Fruit fly (Drosophila melanogaster): ENCODE results near the gene Atg16.

Gene Atg16

DNA sequence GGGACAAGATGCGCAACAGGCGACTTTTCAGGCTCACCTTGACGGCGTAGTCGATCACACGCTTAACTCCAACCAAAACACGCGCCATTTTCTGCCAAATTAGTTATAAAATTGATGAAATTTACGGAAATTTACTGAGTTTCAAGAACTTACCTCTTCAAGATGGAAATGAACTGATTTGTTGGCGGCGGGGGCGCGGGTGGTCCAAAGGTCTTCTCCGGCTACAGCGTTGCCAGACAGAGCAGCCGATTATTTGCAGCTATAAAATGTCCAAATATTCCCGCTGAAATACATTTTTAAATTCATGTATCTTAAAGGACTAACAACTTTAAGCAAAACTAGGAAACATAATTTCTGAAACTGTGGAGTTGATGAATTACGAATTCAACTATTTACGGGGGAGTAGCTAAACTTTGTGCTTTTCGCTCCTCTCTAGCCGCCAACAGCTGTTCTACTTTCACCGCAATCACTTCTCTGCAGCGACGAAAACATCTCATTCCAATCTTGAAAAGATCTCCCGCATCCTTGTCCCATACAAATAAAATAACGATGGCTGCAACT lies 32.1 kb downstream of the Atg16 start, which contains the start of the genes Etfb and CG7789 (continued):
- TF ChIP-seq nom (GFP tag; optimal IDR thresholded peaks at IDR 0.05) (peak; percentile 99), tap (tag; optimal IDR thresholded peaks at IDR 0.05) (no peak), oc (tag; optimal IDR thresholded peaks at IDR 0.05) (no peak), ems (GFP tag; optimal IDR thresholded peaks at IDR 0.05) (peak; percentile 65), CG17385 (GFP tag; optimal IDR thresholded peaks at IDR 0.05) (no peak), onecut (GFP tag; IDR thresholded peaks at IDR 0.05) (peak; percentile 57), ci (GFP tag; IDR thresholded peaks at IDR 0.05) (peak; percentile 88), CG6654 (GFP tag; optimal IDR thresholded peaks at IDR 0.05) (peak; percentile 21), CG8359 (GFP tag; optimal IDR thresholded peaks at IDR 0.05; ENCODE audit: borderline replicate concordance) (no peak), CG14710 (tag; optimal IDR thresholded peaks at IDR 0.05) (peak; percentile 61), CG9215 (GFP tag; IDR thresholded peaks at IDR 0.05) (peak; percentile 75), stwl (tag; optimal IDR thresholded peaks at IDR 0.05) (peak; percentile 11), CG1832 (GFP tag; optimal IDR thresholded peaks at IDR 0.05) (no peak), CG15073 (GFP tag; optimal IDR thresholded peaks at IDR 0.05) (no peak), bowl (GFP tag; IDR thresholded peaks at IDR 0.05) (peak; percentile 37; the same call in 1 of the 2 replicates), zf30C (GFP tag; optimal IDR thresholded peaks at IDR 0.05) (no peak), CG16863 (GFP tag; optimal IDR thresholded peaks at IDR 0.05) (peak; percentile 64), ewg (GFP tag; optimal IDR thresholded peaks at IDR 0.05) (peak; percentile 44), Myb (GFP tag; optimal IDR thresholded peaks at IDR 0.05) (peak; percentile 78), CG31388 (GFP tag; optimal IDR thresholded peaks at IDR 0.05) (no peak), Lim3 (GFP tag; IDR thresholded peaks at IDR 0.05) (no peak), sc (optimal IDR thresholded peaks at IDR 0.05) (no peak), sc (GFP tag; optimal IDR thresholded peaks at IDR 0.05) (no peak), maf-S (GFP tag; optimal IDR thresholded peaks at IDR 0.05) (peak; percentile 65), Dp (GFP tag; optimal IDR thresholded peaks at IDR 0.05) (peak; percentile 56), pnt (GFP tag; optimal IDR thresholded peaks at IDR 0.05) (peak; percentile 55), Awh (GFP tag; IDR thresholded peaks at IDR 0.05) (peak; percentile 58), chif (GFP tag; optimal IDR thresholded peaks at IDR 0.05) (peak; percentile 55 to 65), btn (GFP tag; optimal IDR thresholded peaks at IDR 0.05) (peak; percentile 31), MESR4 (GFP tag; optimal IDR thresholded peaks at IDR 0.05) (peak; percentile 64), CkIIα-i1 (GFP tag; IDR thresholded peaks at IDR 0.05) (no peak), ab (GFP tag; optimal IDR thresholded peaks at IDR 0.05) (no peak), lab (GFP tag; optimal IDR thresholded peaks at IDR 0.05) (no peak), CG13296 (GFP tag; optimal IDR thresholded peaks at IDR 0.05) (no peak), klu (GFP tag; IDR thresholded peaks at IDR 0.05) (peak; percentile 70), Jarid2 (GFP tag; optimal IDR thresholded peaks at IDR 0.05) (no peak), GATAe (GFP tag; conservative IDR thresholded peaks at IDR 0.05) (peak; percentile 59; the same call in 1 of the 2 replicates), H15 (GFP tag; IDR thresholded peaks at IDR 0.05) (peak; percentile 61; the same call in 2 of the 3 replicates), Hand (GFP tag; optimal IDR thresholded peaks at IDR 0.05) (no peak), sna (GFP tag; IDR thresholded peaks at IDR 0.05; ENCODE audit: partially characterized antibody) (peak; percentile 78), nau (GFP tag; optimal IDR thresholded peaks at IDR 0.05) (no peak), CG4707 (GFP tag; optimal IDR thresholded peaks at IDR 0.05) (no peak), H2.0 (GFP tag; IDR thresholded peaks at IDR 0.05) (peak; percentile 71), toy (GFP tag; IDR thresholded peaks at IDR 0.05) (no peak; the same call in 1 of the 2 replicates), br (optimal IDR thresholded peaks at IDR 0.05) (no peak), CG2875 (GFP tag; optimal IDR thresholded peaks at IDR 0.05) (no peak), ken (GFP tag; IDR thresholded peaks at IDR 0.05) (peak; percentile 78), en (GFP tag; optimal IDR thresholded peaks at IDR 0.05) (no peak), CG6765 (GFP tag; optimal IDR thresholded peaks at IDR 0.05) (peak; percentile 57), ro (GFP tag; IDR thresholded peaks at IDR 0.05) (no peak), Optix (GFP tag; IDR thresholded peaks at IDR 0.05) (peak; percentile 65)

Measured in whole organism, embryonic.